Worm (Caenorhabditis elegans): ENCODE data around the gene nhr-147.

nhr-147 gene

DNA sequence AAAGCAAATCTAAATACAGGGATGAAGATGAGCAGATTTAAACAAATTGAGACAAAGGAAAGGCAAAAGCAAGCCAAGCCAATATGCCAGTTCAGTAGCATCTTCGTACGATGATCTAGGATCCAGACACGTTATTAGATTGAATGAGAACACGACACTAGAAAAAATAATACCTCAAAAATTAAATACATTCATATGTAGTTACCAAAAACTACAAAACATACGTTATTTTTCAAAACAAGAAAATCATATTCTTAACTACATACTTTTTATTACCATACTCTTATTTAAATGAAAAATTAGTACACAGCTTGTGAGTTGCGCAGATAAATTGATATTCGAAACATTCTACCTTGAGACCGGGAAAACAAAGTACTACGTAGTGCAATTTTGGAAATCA, 32.4 kb upstream of the nhr-147 start, which contains the start of gene srx-6:
TSS of gene srx-6 (minus strand) at position 101 of the 400 bp plus-strand sequence.
- TF ChIP-seq blmp-1 (tag; optimal IDR thresholded peaks at IDR 0.05) (no peak), unc-86 (tag; optimal IDR thresholded peaks at IDR 0.05) (no peak), lin-39 (tag; optimal IDR thresholded peaks at IDR 0.05) (no peak), dpl-1 (GFP tag; optimal IDR thresholded peaks at IDR 0.05) (no peak), elt-2 (tag; optimal IDR thresholded peaks at IDR 0.05) (no peak), hlh-4 (tag; optimal IDR thresholded peaks at IDR 0.05) (no peak), grh-1 (GFP tag; IDR thresholded peaks at IDR 0.05) (no peak), ztf-11 (tag; optimal IDR thresholded peaks at IDR 0.05) (no peak), irx-1 (tag; optimal IDR thresholded peaks at IDR 0.05) (no peak), lin-15B (tag; optimal IDR thresholded peaks at IDR 0.05) (no peak), nhr-28 (tag; optimal IDR thresholded peaks at IDR 0.05) (no peak), isw-1 (GFP tag; IDR thresholded peaks at IDR 0.05) (no peak), ets-5 (GFP tag; IDR thresholded peaks at IDR 0.05) (no peak), swsn-7 (tag; optimal IDR thresholded peaks at IDR 0.05) (no peak), efl-1 (optimal IDR thresholded peaks at IDR 0.05) (no peak), efl-1 (GFP tag; optimal IDR thresholded peaks at IDR 0.05 in 1 of 2) (no peak), hpl-2 (GFP tag; optimal IDR thresholded peaks at IDR 0.05) (no peak), nhr-47 (tag; optimal IDR thresholded peaks at IDR 0.05) (no peak), pax-3 (tag; optimal IDR thresholded peaks at IDR 0.05) (no peak)

DNA sequence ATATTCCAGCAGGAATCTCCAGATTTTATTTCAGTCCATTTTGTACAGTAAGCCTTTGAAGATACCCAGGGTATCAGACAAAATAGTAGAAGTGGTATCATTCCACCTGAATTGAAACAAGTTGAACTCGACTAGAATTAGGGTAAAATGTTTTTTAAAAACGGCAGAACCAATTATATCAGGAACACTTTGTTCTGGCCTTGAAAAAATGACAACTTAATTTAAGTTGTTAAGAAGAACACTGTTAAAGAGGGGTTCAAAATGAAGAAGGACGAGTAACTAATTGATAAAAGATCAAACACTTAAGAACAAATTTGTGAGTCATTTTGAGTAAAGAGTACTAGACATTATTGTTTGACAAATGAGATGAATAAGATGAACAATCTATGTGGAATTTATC, 24.7 kb upstream of the nhr-147 start, which contains the start of gene lmd-4:
TSS of gene lmd-4 (minus strand) at position 101 of the 400 bp plus-strand sequence.
- TF ChIP-seq egl-27 (tag; optimal IDR thresholded peaks at IDR 0.05), result no peak
- no peak for TF ChIP-seq efl-1 (optimal IDR thresholded peaks at IDR 0.05)
- peak in 1 of 2 experiments; percentile 17 for TF ChIP-seq efl-1 (GFP tag; optimal IDR thresholded peaks at IDR 0.05 in 1 of 2)

DNA sequence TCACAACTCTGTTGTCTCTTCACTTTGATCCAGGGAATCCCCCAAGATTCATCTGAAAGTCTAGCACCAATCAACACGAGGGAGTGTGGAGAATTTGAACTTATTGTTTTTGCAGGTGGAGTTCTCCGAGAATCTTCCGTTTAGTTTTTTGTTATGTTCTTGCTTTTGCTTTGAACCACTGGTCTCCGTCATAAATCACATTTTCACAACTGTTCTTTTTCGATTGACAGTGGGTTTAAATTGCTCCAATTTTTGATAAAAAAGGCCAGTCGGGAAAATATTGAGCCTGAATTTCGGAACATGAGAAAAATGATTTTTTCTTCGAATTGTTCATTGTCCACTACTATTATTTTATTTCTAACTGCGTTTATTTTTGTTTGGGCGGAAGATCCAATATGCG, 23.7 kb upstream of the nhr-147 start, which contains the start of gene F10G2.10:
TSS of gene F10G2.10 (plus strand) at position 301 of the 400 bp plus-strand sequence.
- TF ChIP-seq mdl-1 (tag; optimal IDR thresholded peaks at IDR 0.05), result no peak

DNA sequence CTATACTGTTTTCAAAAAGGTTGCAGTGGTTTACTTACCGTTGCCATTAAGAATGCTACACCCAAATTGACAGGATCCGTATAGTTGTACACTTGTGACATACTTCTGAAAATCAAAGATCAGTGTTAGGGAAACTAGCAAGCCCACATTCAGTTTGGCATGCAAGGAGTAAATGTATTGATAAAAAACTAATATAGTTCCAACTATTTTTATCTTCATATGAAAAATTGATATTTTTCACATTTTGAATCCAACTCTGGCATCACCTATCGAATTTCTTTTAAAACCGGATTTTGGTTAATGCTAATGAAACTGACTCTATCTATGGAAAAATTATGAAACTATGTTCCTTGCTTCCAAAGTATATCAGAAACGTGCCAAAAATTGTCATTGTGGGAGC, 20.3 kb upstream of the nhr-147 start, which contains the start of gene srx-92:
TSS of gene srx-92 (minus strand) at position 101 of the 400 bp plus-strand sequence.
- TF ChIP-seq zag-1 (tag; optimal IDR thresholded peaks at IDR 0.05), result no peak
- TF ChIP-seq mep-1 (tag; optimal IDR thresholded peaks at IDR 0.05), result no peak
- no peak for TF ChIP-seq mdl-1 (tag; optimal IDR thresholded peaks at IDR 0.05)
- TF ChIP-seq sptf-1 (tag; optimal IDR thresholded peaks at IDR 0.05), result no peak
- TF ChIP-seq unc-30 (tag; optimal IDR thresholded peaks at IDR 0.05), result no peak
- no peak for TF ChIP-seq nhr-28 (tag; optimal IDR thresholded peaks at IDR 0.05)
- TF ChIP-seq elt-3 (tag; optimal IDR thresholded peaks at IDR 0.05), result no peak
- no peak for TF ChIP-seq C04F5.9 (tag; optimal IDR thresholded peaks at IDR 0.05)
- TF ChIP-seq aly-2 (tag; optimal IDR thresholded peaks at IDR 0.05), result no peak
- no peak for TF ChIP-seq fos-1 (tag; optimal IDR thresholded peaks at IDR 0.05)
- TF ChIP-seq lin-15B (tag; optimal IDR thresholded peaks at IDR 0.05), result no peak
- no peak for TF ChIP-seq irx-1 (tag; optimal IDR thresholded peaks at IDR 0.05)
- TF ChIP-seq tbx-2 (tag; optimal IDR thresholded peaks at IDR 0.05), result no peak
- no peak for TF ChIP-seq pqm-1 (tag; optimal IDR thresholded peaks at IDR 0.05)
- TF ChIP-seq pax-3 (tag; optimal IDR thresholded peaks at IDR 0.05), result no peak
- no peak for TF ChIP-seq isw-1 (GFP tag; IDR thresholded peaks at IDR 0.05)
- no peak for TF ChIP-seq nhr-85 (tag)
- no peak for TF ChIP-seq nhr-237 (tag; optimal IDR thresholded peaks at IDR 0.05)
- TF ChIP-seq swsn-7 (tag; optimal IDR thresholded peaks at IDR 0.05), result no peak
- TF ChIP-seq lin-13 (GFP tag; optimal IDR thresholded peaks at IDR 0.05), result no peak

DNA sequence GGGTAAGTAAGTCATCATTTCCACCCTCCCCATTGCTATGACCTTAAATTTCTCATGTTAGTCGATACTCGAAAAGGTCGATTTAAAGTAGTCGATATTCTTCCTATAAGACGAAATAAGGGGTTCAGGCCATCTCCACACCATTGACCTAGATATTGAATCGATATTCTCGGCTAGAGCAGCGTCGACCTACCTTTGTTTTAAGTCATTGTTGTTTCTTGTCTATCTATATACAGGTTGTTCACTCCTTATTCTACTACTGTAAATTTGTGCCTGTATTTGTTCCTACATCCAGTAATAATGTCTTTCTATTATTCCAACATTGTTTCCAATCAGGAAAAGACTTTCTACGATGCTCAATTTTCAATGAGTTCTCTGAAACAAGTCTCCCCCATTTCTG, 18.7 kb upstream of the nhr-147 start, which contains the start of gene F10G2.4:
TSS of gene F10G2.4 (plus strand) at position 301 of the 400 bp plus-strand sequence.
- no peak for TF ChIP-seq unc-130 (tag; optimal IDR thresholded peaks at IDR 0.05)
- TF ChIP-seq grh-1 (GFP tag; IDR thresholded peaks at IDR 0.05), result no peak
- TF ChIP-seq nhr-28 (tag; optimal IDR thresholded peaks at IDR 0.05), result no peak
- TF ChIP-seq aly-2 (tag; optimal IDR thresholded peaks at IDR 0.05), result no peak
- TF ChIP-seq snu-23 (GFP tag; optimal IDR thresholded peaks at IDR 0.05), result no peak
- no peak for TF ChIP-seq lsy-2 (tag; optimal IDR thresholded peaks at IDR 0.05)
- no peak for TF ChIP-seq aha-1 (tag; optimal IDR thresholded peaks at IDR 0.05)
- no peak for TF ChIP-seq mep-1 (tag; optimal IDR thresholded peaks at IDR 0.05)
- no peak for TF ChIP-seq C04F5.9 (tag; optimal IDR thresholded peaks at IDR 0.05)
- no peak for TF ChIP-seq ets-5 (GFP tag; IDR thresholded peaks at IDR 0.05)
- TF ChIP-seq nhr-20 (tag; optimal IDR thresholded peaks at IDR 0.05), result no peak
- TF ChIP-seq mab-9 (GFP tag; IDR thresholded peaks at IDR 0.05), result no peak
- TF ChIP-seq mef-2 (tag; optimal IDR thresholded peaks at IDR 0.05), result no peak
- no peak for TF ChIP-seq ceh-63 (GFP tag; optimal IDR thresholded peaks at IDR 0.05)
- no peak for TF ChIP-seq sox-4 (tag; optimal IDR thresholded peaks at IDR 0.05)
- TF ChIP-seq lin-13 (GFP tag; optimal IDR thresholded peaks at IDR 0.05), result no peak
- no peak for TF ChIP-seq efl-3 (GFP tag; optimal IDR thresholded peaks at IDR 0.05)
- TF ChIP-seq swsn-7 (tag; optimal IDR thresholded peaks at IDR 0.05), result no peak
